Fruit fly (Drosophila melanogaster) S2 (cell line): ENCODE measurements around the gene CG9992.

Experiments
- CG8478 ChIP-seq: fragments of >200 bp; optimal IDR thresholded peaks from 2 replicates; lab custom pipeline; 2018
- CTCF ChIP-seq, 2 experiments: fragments of >200 bp; optimal IDR thresholded peaks; 2 replicates each; lab custom pipeline; 2018

DNA sequence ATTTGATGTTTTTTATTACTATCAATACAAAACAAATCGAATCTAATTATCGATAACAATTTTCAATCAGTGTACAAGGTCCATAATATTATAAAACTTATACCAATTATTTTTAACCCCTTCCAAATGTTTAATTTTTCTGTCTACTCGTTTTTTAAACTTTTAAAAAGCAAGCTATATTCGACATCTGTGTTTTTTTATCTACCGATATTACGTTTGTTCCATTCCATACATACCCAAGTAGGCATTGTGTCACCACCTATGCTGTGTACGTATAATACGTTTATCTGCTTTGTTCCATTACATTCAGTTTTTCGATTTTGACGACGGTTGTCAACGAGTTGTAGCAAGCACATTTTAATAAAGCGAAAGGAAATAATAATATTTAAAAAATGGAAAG lies 23.4 kb downstream of the CG9992 start, which contains the start of gene nonA:
- no peak for TF ChIP-seq CG8478 (lab: Kevin White, UChicago)
- TF ChIP-seq CTCF (optimal IDR thresholded peaks at IDR 0.05; lab: Kevin White, UChicago), result no peak
